Fruit fly (Drosophila melanogaster) whole organism, pupa: ENCODE measurements around the gene NijA.
A peak's percentile ranks its signal among the peaks of the same experiment; 100 is the strongest.

ENCODE experiments used
- CG10348 ChIP-seq: fragments of 200-800 bp; sonication (Bioruptor generic); IDR thresholded peaks from 2 replicates; pipeline ENCODE4 v1.3.6; 2022; ENCODE audit warnings: missing biosample characterization, missing genetic modification characterization
- CG12605 ChIP-seq: fragments of 200-800 bp; sonication (Bioruptor generic); IDR thresholded peaks from 2 replicates; pipeline ENCODE4 v1.3.6; 2022; ENCODE audit warnings: missing biosample characterization, missing genetic modification characterization
- CG13204 ChIP-seq: fragments of 200-800 bp; sonication (Bioruptor generic); optimal IDR thresholded peaks from 2 replicates; lab custom pipeline; 2018; ENCODE audit warnings: missing biosample characterization, mild to moderate bottlenecking, missing genetic modification characterization, moderate library complexity
- CG14655 ChIP-seq: fragments of 200-800 bp; sonication (Bioruptor generic); optimal IDR thresholded peaks from 3 replicates; lab custom pipeline; 2017; ENCODE audit warnings: mild to moderate bottlenecking, missing biosample characterization, missing genetic modification reagents, missing genetic modification characterization
- CG15710 ChIP-seq: fragments of 200-800 bp; sonication (Bioruptor generic); optimal IDR thresholded peaks from 2 replicates; lab custom pipeline; 2018; ENCODE audit warnings: missing biosample characterization, mild to moderate bottlenecking, missing genetic modification characterization, moderate library complexity
- CG17806 ChIP-seq: fragments of 200-800 bp; sonication (Bioruptor generic); optimal IDR thresholded peaks from 2 replicates; lab custom pipeline; 2018; ENCODE audit warnings: missing biosample characterization, mild to moderate bottlenecking, missing genetic modification characterization, moderate library complexity
- CG32121 ChIP-seq: fragments of 200-800 bp; sonication (Bioruptor generic); IDR thresholded peaks from 2 replicates; pipeline ENCODE4 v1.3.6; 2022; ENCODE audit warnings: missing biosample characterization, missing genetic modification characterization
- CG34367 ChIP-seq: fragments of 200-800 bp; sonication (Bioruptor generic); optimal IDR thresholded peaks from 2 replicates; lab custom pipeline; 2018; ENCODE audit warnings: missing biosample characterization, mild to moderate bottlenecking, missing genetic modification characterization
- CG4496 ChIP-seq: fragments of 200-800 bp; sonication (Bioruptor generic); IDR thresholded peaks from 3 replicates; pipeline ENCODE4 v1.3.6; 2022; ENCODE audit warnings: missing biosample characterization, missing genetic modification characterization
- CG8159 ChIP-seq: fragments of 200-800 bp; sonication (Bioruptor generic); optimal IDR thresholded peaks from 3 replicates; lab custom pipeline; 2018; ENCODE audit warnings: missing biosample characterization, mild to moderate bottlenecking, missing genetic modification characterization, moderate library complexity
- CG8301 ChIP-seq: fragments of 200-800 bp; sonication (Bioruptor generic); optimal IDR thresholded peaks from 2 replicates; lab custom pipeline; 2018; ENCODE audit warnings: missing biosample characterization, mild to moderate bottlenecking, missing genetic modification characterization
- CG9948 ChIP-seq: fragments of 200-800 bp; sonication (Bioruptor generic); optimal IDR thresholded peaks from 2 replicates; lab custom pipeline; 2018; ENCODE audit warnings: missing biosample characterization, mild to moderate bottlenecking, missing genetic modification characterization, moderate library complexity
- D1 ChIP-seq: fragments of 200-800 bp; sonication (Bioruptor generic); optimal IDR thresholded peaks from 2 replicates; lab custom pipeline; 2018; ENCODE audit warnings: missing biosample characterization, mild to moderate bottlenecking, missing genetic modification characterization, moderate library complexity
- EcR ChIP-seq: fragments of 200-800 bp; sonication (Bioruptor generic); optimal IDR thresholded peaks from 3 replicates; lab custom pipeline; 2019; ENCODE audit warnings: missing biosample characterization, missing genetic modification characterization, mild to moderate bottlenecking, moderate library complexity, missing genetic modification reagents
- Ets98B ChIP-seq: fragments of 200-800 bp; sonication (Bioruptor generic); IDR thresholded peaks from 2 replicates; pipeline ENCODE4 v1.3.6; 2022; ENCODE audit warnings: missing biosample characterization, missing genetic modification characterization
- Pif1A ChIP-seq: fragments of 200-800 bp; sonication (Bioruptor generic); optimal IDR thresholded peaks from 3 replicates; lab custom pipeline; 2016; ENCODE audit warnings: missing biosample characterization, missing genetic modification characterization
- Pif1B ChIP-seq: fragments of 200-800 bp; sonication (Bioruptor generic); optimal IDR thresholded peaks from 3 replicates; lab custom pipeline; 2016; ENCODE audit warnings: missing biosample characterization, missing genetic modification characterization
- Snoo ChIP-seq: fragments of 200-800 bp; sonication (Bioruptor generic); optimal IDR thresholded peaks from 3 replicates; lab custom pipeline; 2017; ENCODE audit warnings: missing biosample characterization, mild to moderate bottlenecking, missing genetic modification characterization, inconsistent platforms
- fd96Ca ChIP-seq: fragments of 200-800 bp; sonication (Bioruptor generic); IDR thresholded peaks from 3 replicates; pipeline ENCODE4 v1.3.6; 2022; ENCODE audit warnings: missing biosample characterization, missing genetic modification characterization
- gl ChIP-seq: fragments of 200-800 bp; sonication (Bioruptor generic); optimal IDR thresholded peaks from 2 replicates; lab custom pipeline; 2018; ENCODE audit warnings: missing biosample characterization, mild to moderate bottlenecking, missing genetic modification characterization
- rn ChIP-seq: fragments of 200-800 bp; sonication (Bioruptor generic); IDR thresholded peaks from 2 replicates; pipeline ENCODE4 v1.3.6; 2022; ENCODE audit warnings: missing biosample characterization, missing genetic modification characterization

Gene NijA

DNA sequence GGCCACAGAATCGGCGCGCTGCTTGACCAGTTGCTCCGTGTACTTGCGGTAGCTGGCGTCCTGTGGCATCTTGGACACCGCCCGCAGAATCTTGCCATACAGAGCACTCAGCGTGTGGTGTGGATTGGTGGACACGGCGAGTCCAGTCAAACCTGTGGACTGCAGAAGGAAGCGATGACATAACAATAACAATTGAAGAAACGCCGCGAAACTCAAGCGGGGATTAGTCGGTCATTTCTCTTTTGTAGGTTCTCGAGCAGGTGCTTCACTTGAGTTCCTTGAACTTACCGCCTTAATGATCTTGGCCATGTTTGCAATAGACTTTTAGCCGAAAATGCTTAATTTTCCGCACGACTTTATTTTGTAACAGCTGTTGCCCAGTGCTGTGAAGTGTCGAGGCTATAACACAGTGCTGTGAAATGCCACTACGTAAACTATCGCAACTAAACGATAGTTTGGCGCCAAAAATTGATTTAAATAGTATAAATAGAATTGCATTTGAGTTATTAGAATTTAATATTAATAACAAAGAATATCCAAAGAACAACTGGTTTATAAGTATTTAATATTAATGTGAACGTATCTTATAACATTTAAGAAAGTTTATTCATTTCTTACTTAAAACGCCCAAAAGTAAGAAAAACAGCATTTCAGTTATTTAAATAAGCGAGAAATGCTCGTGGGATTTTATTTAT is 2.8 kb downstream of the NijA start, which contains the start of gene ND-13B:
Gene ND-13B, minus strand, starts transcription at position 400 of the 695 bp plus-strand sequence.
- TF ChIP-seq Pif1B (GFP tag; lab: Kevin White, UChicago) (no peak), fd96Ca (no peak), CG8301 (tag; lab: Kevin White, UChicago) (no peak), CG10348 (GFP tag; lab: Robert Waterston, UW) (no peak), CG15710 (tag; lab: Kevin White, UChicago) (no peak), gl (tag; lab: Kevin White, UChicago) (no peak), D1 (tag; lab: Kevin White, UChicago) (peak; percentile 52), CG9948 (no peak)

DNA sequence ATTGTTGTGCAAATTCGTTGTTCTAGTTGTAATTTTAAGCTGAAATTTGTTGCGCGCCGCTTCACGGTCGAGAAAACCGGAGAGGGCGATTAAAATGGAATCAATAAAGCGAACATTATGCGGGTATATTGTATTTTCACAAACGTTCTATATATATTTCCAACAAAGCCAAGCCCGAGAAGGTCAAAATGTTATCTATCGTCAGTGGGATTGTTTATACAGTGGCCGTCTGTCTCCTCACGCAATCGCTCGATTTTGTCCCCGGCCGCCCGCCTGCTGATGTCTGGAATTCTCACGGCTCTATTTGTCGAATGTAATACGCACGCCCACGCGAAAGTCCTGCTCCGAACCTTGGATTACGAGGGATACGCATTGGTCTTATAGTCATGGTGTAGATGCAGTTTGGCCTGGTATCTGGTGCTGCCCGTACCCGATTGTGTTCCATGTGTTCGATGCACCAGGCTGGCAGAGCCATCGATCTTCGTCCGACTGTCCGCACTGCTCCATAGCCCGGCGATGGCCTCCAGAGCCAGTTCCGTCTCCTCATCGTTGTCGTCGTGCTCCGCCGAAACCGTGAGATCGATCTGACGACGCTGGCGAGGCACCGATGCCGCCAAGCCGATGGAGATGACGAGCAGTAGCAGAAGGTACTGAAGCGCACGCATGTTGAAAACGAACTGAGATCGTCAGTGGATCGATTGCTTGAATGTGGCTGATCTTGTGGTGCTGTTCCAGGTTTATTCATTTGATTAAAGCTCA is 4.0 kb downstream of the NijA start, which contains the start of gene CG33493:
Gene CG33493, minus strand, starts transcription at position 709 of the 759 bp plus-strand sequence.
- TF ChIP-seq CG8159 (tag; lab: Kevin White, UChicago), result no peak
- TF ChIP-seq Snoo (tag; lab: Kevin White, UChicago), result no peak
- no peak for TF ChIP-seq CG8301 (tag; lab: Kevin White, UChicago)
- TF ChIP-seq CG13204, result no peak
- TF ChIP-seq CG15710 (tag; lab: Kevin White, UChicago), result no peak
- no peak for TF ChIP-seq D1 (tag; lab: Kevin White, UChicago)
- no peak for TF ChIP-seq CG12605
- no peak for TF ChIP-seq CG32121 (GFP tag; lab: Robert Waterston, UW)
- no peak for TF ChIP-seq CG14655 (GFP tag; lab: Kevin White, UChicago)
- no peak for TF ChIP-seq EcR (GFP tag; lab: Kevin White, UChicago)
- no peak for TF ChIP-seq gl (tag; lab: Kevin White, UChicago)
- TF ChIP-seq fd96Ca, result no peak
- TF ChIP-seq rn, result no peak
- TF ChIP-seq Ets98B (GFP tag; lab: Robert Waterston, UW), result no peak
- TF ChIP-seq, all 21 proteins: peak for 0

DNA sequence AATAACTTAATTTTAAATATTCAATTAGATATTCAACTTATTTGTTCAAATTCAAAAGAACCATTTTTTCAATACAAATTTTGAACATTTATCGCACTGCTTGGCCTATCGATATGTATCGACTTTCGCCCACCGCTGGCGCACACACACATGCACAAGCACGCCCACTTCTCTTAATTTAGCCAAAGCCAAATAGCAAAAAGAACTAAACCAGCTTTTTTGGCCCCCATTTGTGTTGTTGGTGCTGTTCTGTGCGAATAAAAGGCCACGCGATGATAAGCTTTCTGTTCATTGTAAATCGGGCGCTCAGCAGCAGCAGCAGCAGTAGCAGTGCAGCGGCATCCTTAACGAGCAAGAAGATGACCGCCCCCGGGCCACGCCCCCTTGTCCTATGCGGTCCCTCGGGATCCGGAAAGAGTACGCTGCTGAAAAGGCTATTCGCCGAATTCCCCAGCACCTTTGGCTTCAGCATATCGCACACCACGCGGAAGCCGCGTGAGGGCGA is 5.7 kb downstream of the NijA start, which contains the start of gene CG11811:
Gene CG11811, plus strand, starts transcription at position 121 of the 505 bp plus-strand sequence.
- no peak for TF ChIP-seq CG14655 (GFP tag; lab: Kevin White, UChicago)
- peak; percentile 71 for TF ChIP-seq D1 (tag; lab: Kevin White, UChicago)
- TF ChIP-seq CG12605, result 0 out of 2 replicates have a peak, but pooled peaks have one; percentile 20
- peak; percentile 45; the same call in 1 of the 3 replicates for TF ChIP-seq CG4496 (GFP tag; lab: Robert Waterston, UW)
- TF ChIP-seq CG34367, result no peak
- peak; percentile 51 for TF ChIP-seq CG32121 (GFP tag; lab: Robert Waterston, UW)
- TF ChIP-seq Ets98B (GFP tag; lab: Robert Waterston, UW), result peak; percentile 27

DNA sequence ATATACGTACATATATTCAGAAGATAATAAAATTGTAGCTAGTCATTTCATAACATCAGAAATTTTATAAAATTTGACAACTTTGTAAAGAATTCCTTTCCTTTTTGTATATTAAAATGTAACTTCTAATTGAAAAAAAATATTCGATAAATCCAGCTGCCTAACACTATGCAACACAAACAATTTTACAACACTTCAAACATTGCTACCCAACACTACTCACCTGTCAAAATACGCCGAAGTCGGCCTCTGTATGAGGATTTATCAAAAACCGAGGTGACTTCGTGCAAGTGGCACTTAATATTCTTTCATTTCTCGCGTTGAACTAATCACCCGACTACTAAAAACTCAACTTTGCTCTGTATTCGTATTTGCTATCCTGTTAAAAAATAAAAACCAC is 10.1 kb downstream of the NijA start:
- TF ChIP-seq Pif1B (GFP tag; lab: Kevin White, UChicago), result no peak
- no peak for TF ChIP-seq CG8301 (tag; lab: Kevin White, UChicago)
- TF ChIP-seq CG12605, result no peak
- TF ChIP-seq CG13204, result no peak
- TF ChIP-seq EcR (GFP tag; lab: Kevin White, UChicago), result no peak
- no peak for TF ChIP-seq CG8159 (tag; lab: Kevin White, UChicago)
- TF ChIP-seq Pif1A (GFP tag; lab: Kevin White, UChicago), result no peak
- no peak for TF ChIP-seq CG15710 (tag; lab: Kevin White, UChicago)
- no peak for TF ChIP-seq D1 (tag; lab: Kevin White, UChicago)
- no peak for TF ChIP-seq rn
- no peak for TF ChIP-seq fd96Ca
- no peak for TF ChIP-seq CG17806
- no peak for TF ChIP-seq CG32121 (GFP tag; lab: Robert Waterston, UW)

DNA sequence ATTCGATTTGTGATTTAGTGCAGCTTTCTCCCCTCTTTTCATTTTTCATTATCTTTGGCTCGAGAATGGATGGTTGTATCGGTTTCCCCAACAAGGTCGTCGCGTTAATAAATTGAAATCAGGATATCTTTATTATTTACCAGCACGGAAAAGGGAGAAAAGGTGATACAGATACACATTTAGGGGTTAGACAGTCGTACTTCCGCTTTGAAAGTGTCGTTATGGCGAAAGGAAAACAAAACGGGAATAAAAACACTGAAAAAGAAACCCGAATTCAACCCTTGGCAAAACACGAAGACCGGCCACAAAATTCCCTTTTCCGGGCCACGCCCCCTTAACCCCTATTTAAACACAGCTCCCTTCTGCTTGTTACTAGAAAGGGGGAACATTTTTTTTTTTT is 12.2 kb downstream of the NijA start:
- TF ChIP-seq CG34367 (no peak), D1 (tag; lab: Kevin White, UChicago) (no peak), CG17806 (no peak), CG9948 (no peak), CG12605 (no peak), Pif1A (GFP tag; lab: Kevin White, UChicago) (no peak), Snoo (tag; lab: Kevin White, UChicago) (no peak), CG15710 (tag; lab: Kevin White, UChicago) (no peak)
- TF ChIP-seq, all 21 proteins: peak for 0

DNA sequence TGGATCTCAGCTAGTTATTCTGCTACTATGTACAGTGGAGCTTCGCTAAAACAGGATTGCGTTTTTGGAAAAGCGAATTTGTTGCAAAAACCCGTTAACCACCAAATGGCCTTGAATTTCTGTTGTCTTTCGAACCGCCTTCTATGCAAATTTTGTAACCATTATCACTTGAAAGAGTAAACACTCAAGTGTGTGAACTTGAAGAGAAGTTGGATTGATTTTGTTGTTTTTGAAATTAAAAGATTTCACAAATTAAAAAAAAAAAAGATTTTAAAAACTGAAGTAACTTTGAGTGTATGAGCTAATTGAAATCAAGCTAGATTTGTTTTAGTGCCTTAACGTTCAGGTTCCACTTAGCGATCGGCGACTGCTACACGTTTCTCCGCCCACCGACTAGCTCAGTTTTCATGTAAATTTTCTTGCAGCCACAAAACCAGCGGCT is 12.8 kb downstream of the NijA start:
- TF ChIP-seq CG15710 (tag; lab: Kevin White, UChicago) (peak; percentile 47), CG4496 (GFP tag; lab: Robert Waterston, UW) (peak; percentile 86), CG13204 (no peak), Snoo (tag; lab: Kevin White, UChicago) (peak; percentile 21), rn (peak; percentile 74), CG8301 (tag; lab: Kevin White, UChicago) (peak; percentile 87), CG10348 (GFP tag; lab: Robert Waterston, UW) (peak; percentile 73), EcR (GFP tag; lab: Kevin White, UChicago) (no peak), gl (tag; lab: Kevin White, UChicago) (no peak), Ets98B (GFP tag; lab: Robert Waterston, UW) (peak; percentile 78), CG17806 (peak; percentile 71), CG12605 (peak; percentile 51), CG9948 (peak; percentile 68), Pif1A (GFP tag; lab: Kevin White, UChicago) (peak; percentile 85), fd96Ca (peak; percentile 86), CG32121 (GFP tag; lab: Robert Waterston, UW) (peak; percentile 82), D1 (tag; lab: Kevin White, UChicago) (peak; percentile 46), CG34367 (no peak), CG14655 (GFP tag; lab: Kevin White, UChicago) (no peak), CG8159 (tag; lab: Kevin White, UChicago) (peak; percentile 68), Pif1B (GFP tag; lab: Kevin White, UChicago) (peak; percentile 64)
